Worm (Caenorhabditis elegans) whole organism, young adult: Measurements from ENCODE around the gene rpb-11.
A peak's percentile ranks its signal among the peaks of the same experiment; 100 is the strongest.

Source experiments
- F49E8.2 ChIP-seq: sonication (generic microtip); optimal IDR thresholded peaks from 3 replicates; lab custom pipeline; 2017; ENCODE audit warnings: missing genetic modification characterization, mild to moderate bottlenecking, missing compliant biosample characterization, antibody characterized with exemption, moderate library complexity; ENCODE audit not compliant: insufficient read depth
- F52B5.7 ChIP-seq: sonication (generic microtip); optimal IDR thresholded peaks from 2 replicates; lab custom pipeline; 2016; ENCODE audit warnings: mild to moderate bottlenecking, missing genetic modification characterization, missing compliant biosample characterization
- K12H6.12 ChIP-seq: fragments of 200-800 bp; sonication (Bioruptor generic); optimal IDR thresholded peaks from 2 replicates; lab custom pipeline; 2018; ENCODE audit warnings: mild to moderate bottlenecking, missing genetic modification characterization, missing compliant biosample characterization
- akir-1 ChIP-seq: fragments of 200-800 bp; sonication (Bioruptor generic); optimal IDR thresholded peaks from 2 replicates; lab custom pipeline; 2018; ENCODE audit warnings: mild to moderate bottlenecking, missing genetic modification characterization, moderate library complexity, missing compliant biosample characterization
- aptf-2 ChIP-seq: fragments of 200-800 bp; sonication (Bioruptor generic); conservative IDR thresholded peaks from 2 replicates; pipeline ENCODE4 v1.3.6; 2022; ENCODE audit warnings: missing genetic modification reagents, missing genetic modification characterization, missing compliant biosample characterization
- aptf-3 ChIP-seq: fragments of 200-800 bp; sonication (Bioruptor generic); IDR thresholded peaks from 2 replicates; pipeline ENCODE4 v1.3.6; 2022; ENCODE audit warnings: missing genetic modification characterization, missing compliant biosample characterization
- atf-7 ChIP-seq: sonication (generic microtip); optimal IDR thresholded peaks from 2 replicates; lab custom pipeline; 2017; ENCODE audit warnings: mild to moderate bottlenecking, missing genetic modification characterization, missing compliant biosample characterization
- athp-1 ChIP-seq: sonication (generic microtip); optimal IDR thresholded peaks from 2 replicates; lab custom pipeline; 2017; ENCODE audit warnings: mild to moderate bottlenecking, missing genetic modification characterization, missing compliant biosample characterization
- attf-5 ChIP-seq: fragments of 200-800 bp; sonication (Bioruptor generic); optimal IDR thresholded peaks from 2 replicates; lab custom pipeline; 2018; ENCODE audit warnings: mild to moderate bottlenecking, missing genetic modification characterization, missing compliant biosample characterization
- cebp-1 ChIP-seq, 2 experiments: fragments of 200-800 bp in 1 of 2; sonication (Bioruptor generic) in 1 of 2; sonication (generic microtip) in 1 of 2; IDR thresholded peaks in 1 of 2; optimal IDR thresholded peaks in 1 of 2; 2 replicates each; pipeline versions ENCODE4 v1.3.6 to Lab custom; 2017 to 2022; ENCODE audit warnings: missing compliant biosample characterization in 2 of 2, missing genetic modification characterization in 2 of 2, mild to moderate bottlenecking in 1 of 2, missing genetic modification reagents in 1 of 2, moderate library complexity in 1 of 2
- ceh-58 ChIP-seq: fragments of 200-800 bp; sonication (Bioruptor generic); IDR thresholded peaks from 2 replicates; pipeline ENCODE4 v1.3.6; 2022; ENCODE audit warnings: missing genetic modification characterization, missing compliant biosample characterization
- dox-1 ChIP-seq: fragments of 200-800 bp; sonication (Bioruptor generic); IDR thresholded peaks from 2 replicates; pipeline ENCODE4 v1.3.6; 2022; ENCODE audit warnings: missing genetic modification reagents, missing genetic modification characterization, missing compliant biosample characterization
- efl-1 ChIP-seq: fragments of 150-350 bp; optimal IDR thresholded peaks from 2 replicates; lab custom pipeline; 2014; ENCODE audit warnings: missing biosample characterization, missing genetic modification reagents, missing genetic modification characterization
- egl-18 ChIP-seq: fragments of 200-800 bp; sonication (Bioruptor generic); IDR thresholded peaks from 2 replicates; pipeline ENCODE4 v1.3.6; 2022; ENCODE audit warnings: missing genetic modification reagents, missing genetic modification characterization, missing compliant biosample characterization
- egl-44 ChIP-seq: fragments of 200-800 bp; sonication (Bioruptor generic); IDR thresholded peaks from 2 replicates; pipeline ENCODE4 v1.3.6; 2022; ENCODE audit warnings: missing genetic modification reagents, missing genetic modification characterization, missing compliant biosample characterization
- egrh-3 ChIP-seq: fragments of 200-800 bp; sonication (Bioruptor generic); IDR thresholded peaks from 2 replicates; pipeline ENCODE4 v1.3.6; 2022; ENCODE audit warnings: missing genetic modification reagents, missing genetic modification characterization, missing compliant biosample characterization
- ets-4 ChIP-seq: fragments of 200-800 bp; sonication (Bioruptor generic); optimal IDR thresholded peaks from 2 replicates; lab custom pipeline; 2018; ENCODE audit warnings: mild to moderate bottlenecking, missing genetic modification characterization, missing compliant biosample characterization
- fkh-3 ChIP-seq: sonication (generic microtip); optimal IDR thresholded peaks from 2 replicates; lab custom pipeline; 2016; ENCODE audit warnings: mild to moderate bottlenecking, missing genetic modification characterization, missing compliant biosample characterization
- him-1 ChIP-seq: sonication (generic microtip); optimal IDR thresholded peaks from 2 replicates; lab custom pipeline; 2016; ENCODE audit warnings: missing genotype, missing genetic modification reagents, missing genetic modification characterization, missing compliant biosample characterization
- hmg-20 ChIP-seq: fragments of 200-800 bp; sonication (Bioruptor generic); IDR thresholded peaks from 2 replicates; pipeline ENCODE4 v1.3.6; 2022; ENCODE audit warnings: missing genetic modification reagents, missing genetic modification characterization, missing compliant biosample characterization
- hrde-1 ChIP-seq: sonication (generic microtip); optimal IDR thresholded peaks from 2 replicates; lab custom pipeline; 2016; ENCODE audit warnings: missing genetic modification characterization, mild to moderate bottlenecking, missing compliant biosample characterization, moderate library complexity, missing genotype, missing genetic modification reagents, borderline replicate concordance
- let-607 ChIP-seq, 2 experiments: fragments of 200-800 bp in 1 of 2; sonication (Bioruptor generic) in 1 of 2; sonication (generic microtip) in 1 of 2; optimal IDR thresholded peaks; 2 replicates each; lab custom pipeline; 2016 to 2018; ENCODE audit warnings: mild to moderate bottlenecking in 2 of 2, missing compliant biosample characterization in 2 of 2, missing genetic modification characterization in 2 of 2, moderate library complexity in 2 of 2, missing genotype in 1 of 2
- lin-26 ChIP-seq: fragments of 200-800 bp; sonication (Bioruptor generic); IDR thresholded peaks from 2 replicates; pipeline ENCODE4 v1.3.6; 2022; ENCODE audit warnings: missing genetic modification reagents, missing genetic modification characterization, missing compliant biosample characterization
- lin-54 ChIP-seq: fragments of 200-800 bp; sonication (Bioruptor generic); optimal IDR thresholded peaks from 2 replicates; lab custom pipeline; 2018; ENCODE audit warnings: mild to moderate bottlenecking, missing genetic modification characterization, missing compliant biosample characterization
- lsy-27 ChIP-seq: sonication (generic microtip); optimal IDR thresholded peaks from 2 replicates; lab custom pipeline; 2017; ENCODE audit warnings: missing genetic modification characterization, mild to moderate bottlenecking, missing compliant biosample characterization, antibody characterized with exemption, missing genotype, borderline replicate concordance; ENCODE audit not compliant: insufficient read depth
- mes-4 ChIP-seq: sonication (generic microtip); optimal IDR thresholded peaks from 2 replicates; lab custom pipeline; 2016; ENCODE audit warnings: missing genotype, missing genetic modification characterization, missing compliant biosample characterization
- mxl-1 ChIP-seq: sonication (generic microtip); optimal IDR thresholded peaks from 2 replicates; lab custom pipeline; 2016; ENCODE audit warnings: missing genetic modification characterization, missing compliant biosample characterization
- nfyb-1 ChIP-seq: fragments of 200-800 bp; sonication (Bioruptor generic); IDR thresholded peaks from 2 replicates; pipeline ENCODE4 v1.3.6; 2022; ENCODE audit warnings: missing genetic modification reagents, missing genetic modification characterization, missing compliant biosample characterization
- nhr-120 ChIP-seq: fragments of 200-800 bp; sonication (Bioruptor generic); IDR thresholded peaks from 2 replicates; pipeline ENCODE4 v1.3.6; 2022; ENCODE audit warnings: missing genetic modification characterization, missing compliant biosample characterization
- nhr-179 ChIP-seq: sonication (generic microtip); optimal IDR thresholded peaks from 2 replicates; lab custom pipeline; 2016; ENCODE audit warnings: mild to moderate bottlenecking, missing genetic modification characterization, missing compliant biosample characterization
- nhr-80 ChIP-seq: sonication (generic microtip); optimal IDR thresholded peaks from 2 replicates; lab custom pipeline; 2016; ENCODE audit warnings: missing genetic modification characterization, missing compliant biosample characterization
- pbrm-1 ChIP-seq: fragments of 200-800 bp; sonication (Bioruptor generic); IDR thresholded peaks from 2 replicates; pipeline ENCODE4 v1.3.6; 2022; ENCODE audit warnings: missing genetic modification reagents, missing genetic modification characterization, missing compliant biosample characterization
- pha-4 ChIP-seq: fragments of 150-350 bp; sonication (generic microtip); optimal IDR thresholded peaks from 2 replicates; lab custom pipeline; 2014; ENCODE audit warnings: missing biosample characterization, missing genetic modification reagents, missing genetic modification characterization
- snpc-4 ChIP-seq, 5 experiments: fragments of 150-350 bp in 1 of 5; sonication (generic microtip) in 4 of 5; optimal IDR thresholded peaks; 2 replicates each; lab custom pipeline; 2014 to 2018; ENCODE audit warnings: missing genetic modification characterization in 5 of 5, missing biosample characterization in 3 of 5, antibody characterized with exemption in 2 of 5, mild to moderate bottlenecking in 2 of 5, missing compliant biosample characterization in 2 of 5, missing genotype in 2 of 5, moderate library complexity in 2 of 5, missing genetic modification reagents in 1 of 5
- somi-1 ChIP-seq: fragments of 200-800 bp; sonication (Bioruptor generic); optimal IDR thresholded peaks from 2 replicates; lab custom pipeline; 2018; ENCODE audit warnings: mild to moderate bottlenecking, missing genetic modification characterization, missing compliant biosample characterization
- tbp1 ChIP-seq: fragments of 200-800 bp; sonication (Bioruptor generic); optimal IDR thresholded peaks from 2 replicates; lab custom pipeline; 2018; ENCODE audit warnings: mild to moderate bottlenecking, missing genetic modification characterization, missing compliant biosample characterization
- ztf-18 ChIP-seq: sonication (generic microtip); optimal IDR thresholded peaks from 2 replicates; lab custom pipeline; 2016; ENCODE audit warnings: missing genotype, mild to moderate bottlenecking, missing genetic modification characterization, missing compliant biosample characterization
- ztf-22 ChIP-seq: fragments of 200-800 bp; sonication (Bioruptor generic); optimal IDR thresholded peaks from 2 replicates; lab custom pipeline; 2018; ENCODE audit warnings: mild to moderate bottlenecking, missing genetic modification characterization, moderate library complexity, missing compliant biosample characterization
- ztf-25 ChIP-seq: fragments of 200-800 bp; sonication (Bioruptor generic); IDR thresholded peaks from 2 replicates; pipeline ENCODE4 v1.3.6; 2022; ENCODE audit warnings: missing genetic modification reagents, missing genetic modification characterization, missing compliant biosample characterization
- ztf-6 ChIP-seq: fragments of 200-800 bp; sonication (Bioruptor generic); IDR thresholded peaks from 2 replicates; pipeline ENCODE4 v1.3.6; 2022; ENCODE audit warnings: missing genetic modification reagents, missing genetic modification characterization, missing compliant biosample characterization

Gene rpb-11

ce11 chrII:14050506-14050905 is 9.4 kb upstream of the rpb-11 start (continued):
- peak; percentile 13 for TF ChIP-seq ztf-22 (GFP tag; lab: Kevin White, UChicago)
- 0 out of 2 replicates have a peak, but pooled peaks have one; percentile 63 for TF ChIP-seq egl-44 (GFP tag; lab: Robert Waterston, UW)
- TF ChIP-seq pha-4 (tag; lab: Kevin White, UChicago): peak; percentile 81
- no peak for TF ChIP-seq hrde-1 (tag; lab: Kevin White, UChicago)
- no peak for TF ChIP-seq nhr-179 (tag; lab: Kevin White, UChicago)
- TF ChIP-seq snpc-4 (GFP tag; optimal IDR thresholded peaks at IDR 0.05; lab: Kevin White, UChicago): peak; percentile 6
- peak in 3 of 4 experiments; percentile 18 to 69 (median 66) for TF ChIP-seq snpc-4 (tag; optimal IDR thresholded peaks at IDR 0.05; lab: Kevin White, UChicago)
- TF ChIP-seq cebp-1 (GFP tag; IDR thresholded peaks at IDR 0.05; lab: Robert Waterston, UW): no peak
- TF ChIP-seq cebp-1 (tag; optimal IDR thresholded peaks at IDR 0.05; lab: Kevin White, UChicago): peak; percentile 71
- peak; percentile 48 for TF ChIP-seq atf-7 (tag; lab: Kevin White, UChicago)
- peak; percentile 53 for TF ChIP-seq akir-1 (GFP tag; lab: Kevin White, UChicago)
- TF ChIP-seq F49E8.2 (tag; lab: Kevin White, UChicago): no peak
- no peak for TF ChIP-seq ceh-58 (GFP tag; lab: Robert Waterston, UW)
- no peak for TF ChIP-seq mes-4 (tag; lab: Kevin White, UChicago)
- peak; percentile 75 for TF ChIP-seq somi-1 (GFP tag; lab: Kevin White, UChicago)
- no peak for TF ChIP-seq aptf-3 (GFP tag; lab: Robert Waterston, UW)
- peak; percentile 25 for TF ChIP-seq lin-54 (GFP tag; lab: Kevin White, UChicago)
- TF ChIP-seq ztf-18: peak; percentile 47
- peak; percentile 54 for TF ChIP-seq tbp1 (GFP tag; lab: Kevin White, UChicago)
- TF ChIP-seq aptf-2 (GFP tag; lab: Robert Waterston, UW): 0 out of 2 replicates have a peak, but pooled peaks have one; percentile 36
- peak; percentile 69 for TF ChIP-seq nfyb-1
- TF ChIP-seq egrh-3 (GFP tag; lab: Robert Waterston, UW): peak; percentile 51; the same call in 1 of the 2 replicates
- TF ChIP-seq pbrm-1 (GFP tag; lab: Robert Waterston, UW): 0 out of 2 replicates have a peak, but pooled peaks have one; percentile 39
- no peak for TF ChIP-seq nhr-120 (GFP tag; lab: Robert Waterston, UW)
- TF ChIP-seq K12H6.12 (tag; lab: Kevin White, UChicago): peak; percentile 43
- TF ChIP-seq attf-5 (GFP tag; lab: Kevin White, UChicago): peak; percentile 85
- TF ChIP-seq efl-1 (GFP tag; lab: Kevin White, UChicago): peak; percentile 39
- no peak for TF ChIP-seq egl-18 (GFP tag; lab: Robert Waterston, UW)
- TF ChIP-seq hmg-20 (GFP tag; lab: Robert Waterston, UW): no peak
- peak; percentile 4 for TF ChIP-seq ets-4

DNA sequence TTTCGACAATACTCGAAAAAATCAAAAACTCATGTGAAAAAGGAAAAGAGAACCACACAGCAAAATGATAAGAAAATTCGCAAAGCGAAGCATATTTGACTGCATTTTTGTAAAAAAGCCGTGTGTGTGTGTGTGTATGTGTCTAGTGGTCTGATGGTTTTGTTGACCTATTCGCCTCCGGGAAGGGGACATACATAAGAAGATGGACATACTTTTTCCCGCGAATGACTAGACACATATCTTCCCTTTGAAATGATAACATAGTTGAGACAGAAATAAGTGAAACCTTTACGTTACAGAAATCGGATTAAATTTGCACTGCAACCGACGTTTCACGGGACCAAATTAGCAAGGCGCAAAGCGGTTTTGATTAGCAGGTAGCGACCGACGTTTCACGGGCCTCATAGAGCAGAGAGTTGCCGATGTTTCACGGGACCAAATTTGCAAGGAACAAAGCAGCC is 8.4 kb upstream of the rpb-11 start:
- TF ChIP-seq ztf-18 (no peak), athp-1 (tag; lab: Kevin White, UChicago) (no peak), ets-4 (no peak), F49E8.2 (tag; lab: Kevin White, UChicago) (no peak), snpc-4 (GFP tag; optimal IDR thresholded peaks at IDR 0.05; lab: Kevin White, UChicago) (no peak), snpc-4 (tag; optimal IDR thresholded peaks at IDR 0.05; lab: Kevin White, UChicago) (peak in 3 of 4 experiments; percentile 56 to 77 (median 63)), nhr-80 (peak; percentile 50), let-607 (tag; optimal IDR thresholded peaks at IDR 0.05; lab: Kevin White, UChicago) (no peak)

ce11 chrII:14052204-14052603 is 7.7 kb upstream of the rpb-11 start, which contains the start of gene daf-5:
TSS of gene daf-5 (minus strand) at chrII:14052304.
- TF ChIP-seq fkh-3 (tag; lab: Kevin White, UChicago): no peak
- no peak for TF ChIP-seq akir-1 (GFP tag; lab: Kevin White, UChicago)
- no peak for TF ChIP-seq lsy-27
- no peak for TF ChIP-seq mxl-1 (tag; lab: Kevin White, UChicago)
- no peak for TF ChIP-seq F52B5.7 (tag; lab: Kevin White, UChicago)
- no peak for TF ChIP-seq dox-1 (GFP tag; lab: Robert Waterston, UW)
- TF ChIP-seq ztf-25 (GFP tag; lab: Robert Waterston, UW): no peak
- no peak for TF ChIP-seq aptf-2 (GFP tag; lab: Robert Waterston, UW)
- no peak for TF ChIP-seq him-1 (tag; lab: Kevin White, UChicago)
- no peak for TF ChIP-seq nhr-179 (tag; lab: Kevin White, UChicago)
- TF ChIP-seq ztf-6 (GFP tag; lab: Robert Waterston, UW): no peak
- no peak for TF ChIP-seq lin-26 (GFP tag; lab: Robert Waterston, UW)
